Fruit fly (Drosophila melanogaster) ovary, adult (tissue): ENCODE measurements around the gene glec.

Experiments used
- CG17801 ChIP-seq: fragments of 200-800 bp; optimal IDR thresholded peaks from 2 replicates; lab custom pipeline; 2019; ENCODE audit warnings: missing biosample characterization, mild to moderate bottlenecking, missing genetic modification characterization, moderate library complexity; ENCODE audit not compliant: partially characterized antibody

glec gene

DNA sequence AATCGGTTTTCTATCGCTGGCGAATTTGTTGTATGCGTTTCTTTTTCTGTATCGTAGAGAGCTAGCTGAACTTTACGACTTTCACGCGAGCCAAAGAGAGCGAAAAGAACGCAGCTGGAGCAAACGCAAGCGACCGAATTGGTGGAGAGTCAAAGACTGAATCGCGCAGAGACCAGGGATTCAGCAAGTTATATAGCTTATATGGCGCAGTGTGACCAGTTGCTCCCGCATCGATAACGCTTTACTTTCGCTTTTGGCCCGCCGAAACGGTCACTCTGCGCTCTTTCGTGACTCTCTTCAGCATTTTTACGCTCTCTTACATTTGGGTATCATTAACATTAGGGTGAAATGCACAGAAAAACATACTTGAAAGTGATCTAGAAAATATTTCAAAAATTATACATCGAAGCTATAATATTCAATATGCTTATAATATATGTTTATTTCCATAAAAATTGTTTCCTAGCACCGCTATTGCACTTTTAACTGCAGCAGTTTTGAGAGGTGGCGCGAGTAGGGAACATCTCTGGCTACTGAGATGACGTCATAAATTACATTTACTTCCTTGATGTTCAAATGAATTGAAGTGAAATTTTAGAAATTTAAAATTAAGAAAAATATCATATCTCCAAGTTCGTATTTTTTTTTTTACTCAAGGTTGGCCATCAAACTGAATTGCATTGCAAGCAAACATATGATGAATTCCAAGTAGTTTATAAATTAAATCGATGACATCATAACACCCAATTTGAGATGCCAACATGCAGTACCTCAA, at the start of gene glec:
TSS of gene glec (minus strand) at position 169 of the 775 bp plus-strand sequence.
- peak; percentile 3 for TF ChIP-seq CG17801 (GFP tag; lab: Kevin White, UChicago)

DNA sequence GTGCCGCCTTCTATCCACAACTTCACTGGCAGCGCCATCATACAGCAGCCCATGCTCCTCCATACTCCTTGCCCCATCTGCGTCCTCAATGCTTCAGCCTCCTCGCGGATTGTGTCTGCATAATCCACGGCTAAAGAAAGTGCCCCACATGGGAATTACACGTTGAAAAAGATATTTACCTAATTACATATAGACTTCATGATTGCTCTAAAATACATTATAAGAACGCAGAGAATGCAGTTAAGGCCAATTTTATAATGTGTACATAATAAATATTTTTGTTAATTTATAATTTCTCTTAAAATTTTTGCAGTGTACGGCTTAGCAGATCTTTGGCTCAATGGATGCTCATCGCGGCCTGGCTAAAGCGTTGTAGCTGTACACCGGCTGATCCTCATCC, 49.5 kb upstream of the glec start:
- no peak for TF ChIP-seq CG17801 (GFP tag; lab: Kevin White, UChicago)

DNA sequence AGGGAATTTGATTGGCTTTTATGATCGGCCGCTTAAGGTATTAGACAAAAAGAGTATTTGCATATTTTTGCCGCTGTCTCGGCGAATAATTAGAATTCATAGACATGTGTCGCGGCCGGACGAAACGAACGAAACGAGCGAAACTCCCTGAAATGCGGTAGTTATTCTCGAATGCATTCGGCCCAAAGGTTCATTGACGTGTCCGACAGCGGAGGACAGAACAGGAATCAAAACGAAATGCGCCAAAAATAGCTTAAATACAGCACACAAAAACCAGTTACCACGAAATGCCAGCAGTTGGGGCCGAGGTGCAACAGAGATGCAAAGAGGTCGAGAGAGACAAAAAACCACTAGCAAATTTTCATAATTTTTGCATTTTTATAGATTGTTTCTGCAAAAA, 48.3 kb upstream of the glec start:
- TF ChIP-seq CG17801 (GFP tag; lab: Kevin White, UChicago): no peak

dm6 chr3R:21899170-21899575, 43.1 kb upstream of the glec start:
- no peak for TF ChIP-seq CG17801 (GFP tag; lab: Kevin White, UChicago)

DNA sequence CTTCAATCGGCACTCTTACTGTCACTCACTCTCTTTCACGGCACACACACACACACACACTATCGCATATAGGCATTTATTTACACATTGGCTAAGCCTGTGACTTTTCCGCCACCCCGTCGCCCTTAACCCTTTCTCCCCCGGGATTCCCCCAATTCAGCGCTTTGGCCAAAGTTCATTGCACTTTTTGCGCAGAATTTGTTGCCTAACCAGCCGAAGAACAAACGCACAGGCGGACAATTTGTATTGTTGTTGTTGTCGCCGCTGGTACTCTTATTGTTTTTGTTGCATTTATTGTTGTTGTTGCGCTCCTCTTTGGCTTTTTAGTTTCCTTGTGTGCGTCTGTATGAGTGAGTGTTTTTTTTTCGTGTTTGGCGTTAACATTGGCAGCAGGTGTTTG, 42.7 kb upstream of the glec start:
- no peak for TF ChIP-seq CG17801 (GFP tag; lab: Kevin White, UChicago)

DNA sequence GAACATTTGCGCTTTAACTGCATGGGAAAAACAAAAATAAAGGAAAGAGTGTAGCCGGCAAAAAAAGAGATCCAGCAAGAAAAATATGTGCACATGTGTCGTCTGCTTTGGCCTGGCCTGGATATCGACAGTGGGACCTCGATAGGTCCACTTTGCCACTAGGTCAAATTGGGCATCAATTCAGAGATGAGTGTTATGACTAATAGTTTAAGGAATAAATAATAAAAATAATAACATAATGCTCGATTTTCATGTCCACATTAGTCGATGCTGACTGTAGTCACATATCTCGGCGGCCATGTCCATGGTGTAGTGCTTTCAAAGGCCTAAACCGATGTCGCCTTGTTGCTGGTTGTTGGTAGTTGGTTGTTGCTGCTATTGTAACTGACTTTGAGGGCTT, 41.5 kb upstream of the glec start:
- TF ChIP-seq CG17801 (GFP tag; lab: Kevin White, UChicago): peak; percentile 49

DNA sequence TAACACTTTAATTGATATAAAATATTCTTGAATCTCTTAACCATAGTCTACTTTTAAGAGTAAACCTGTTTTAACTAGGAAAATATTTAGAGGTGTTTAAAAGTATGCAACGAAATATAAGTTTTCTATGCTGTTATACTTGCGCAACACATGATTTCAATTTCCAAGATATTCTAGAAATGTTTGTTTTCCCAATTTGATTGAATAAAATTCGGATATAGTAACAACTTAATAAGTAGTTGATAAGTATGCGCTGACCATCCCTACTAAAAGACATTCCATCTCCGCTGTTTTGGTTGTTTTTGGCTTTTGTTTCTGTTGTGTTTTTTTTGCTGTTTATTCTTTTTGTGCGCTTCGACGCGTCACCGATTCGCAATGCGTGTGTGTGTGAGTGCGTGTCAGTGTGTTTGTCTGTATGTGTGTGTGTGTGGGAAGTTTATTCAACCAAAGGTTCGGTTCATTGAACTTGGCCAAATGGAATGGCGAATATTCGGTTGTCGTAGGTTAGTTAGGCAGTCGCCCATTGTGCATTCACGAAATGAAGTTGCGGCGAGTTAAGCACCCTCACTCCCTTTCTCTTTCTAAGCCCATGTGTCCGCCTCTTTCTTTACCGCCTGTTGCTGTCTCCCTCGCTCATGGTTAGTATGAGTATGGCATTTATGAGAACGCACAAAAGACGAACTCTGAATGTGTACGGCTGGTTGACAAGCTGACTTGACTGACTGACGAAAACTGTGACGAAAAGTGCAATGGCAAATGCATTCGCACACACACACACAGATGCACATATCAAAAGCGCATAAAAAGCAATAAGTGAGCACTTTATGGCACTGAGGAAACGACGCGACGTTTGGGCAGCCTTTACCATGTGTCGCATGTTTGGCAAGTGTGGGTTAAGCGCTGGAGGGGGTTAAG, 40.2 kb upstream of the glec start:
- TF ChIP-seq CG17801 (GFP tag; lab: Kevin White, UChicago): no peak

- TF ChIP-seq CG17801 (GFP tag; lab: Kevin White, UChicago): no peak
Measured at dm6 chr3R:21893929-21894328, 37.9 kb upstream of the glec start.

dm6 chr3R:21892450-21892849, 36.4 kb upstream of the glec start:
- no peak for TF ChIP-seq CG17801 (GFP tag; lab: Kevin White, UChicago)

DNA sequence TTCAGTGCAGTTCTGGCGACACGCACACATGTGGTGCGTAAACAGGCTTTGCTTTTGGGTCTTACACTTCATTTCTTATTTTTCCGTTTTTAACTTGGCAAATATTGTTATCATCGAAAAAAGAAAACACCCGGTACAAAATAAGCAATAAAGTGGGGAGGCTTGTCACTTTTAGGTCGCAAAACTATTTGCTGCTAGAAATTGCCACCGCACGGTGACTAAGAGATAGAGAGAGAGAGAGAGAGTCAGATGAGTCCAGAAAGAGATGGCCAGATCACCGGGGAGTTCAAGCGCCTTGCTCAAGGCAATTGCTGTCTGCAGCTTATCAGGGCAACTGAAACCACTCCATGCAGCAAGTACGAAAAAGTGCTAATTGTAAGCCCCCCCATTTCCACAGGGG, 34.7 kb upstream of the glec start:
- TF ChIP-seq CG17801 (GFP tag; lab: Kevin White, UChicago): no peak

- TF ChIP-seq CG17801 (GFP tag; lab: Kevin White, UChicago): no peak
Measured at dm6 chr3R:21889945-21890344, 33.9 kb upstream of the glec start.

- no peak for TF ChIP-seq CG17801 (GFP tag; lab: Kevin White, UChicago)
Measured at dm6 chr3R:21888696-21889602, 32.9 kb upstream of the glec start, which contains the start of gene CG43844. Gene CG43844 (plus strand): TSS chr3R:21889539.

DNA sequence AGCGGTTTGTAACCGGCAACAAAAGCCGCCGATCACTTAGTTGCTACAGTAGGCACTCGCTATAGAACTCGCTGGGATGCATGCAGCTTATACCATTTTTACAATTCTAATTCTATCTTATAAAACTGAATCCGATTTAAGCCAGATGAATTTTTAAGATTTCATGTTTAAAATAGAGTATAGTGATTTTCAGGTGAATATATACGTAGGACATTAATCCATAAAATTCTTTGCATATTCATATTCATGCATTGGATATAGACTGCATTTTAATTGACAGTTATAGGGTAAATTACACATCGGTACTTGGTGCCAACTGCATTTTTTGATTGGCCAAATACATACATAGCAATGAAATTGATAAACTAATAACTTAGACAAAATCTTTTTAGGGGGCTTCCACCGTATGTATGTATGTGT, 31.5 kb upstream of the glec start:
- TF ChIP-seq CG17801 (GFP tag; lab: Kevin White, UChicago): no peak

- no peak for TF ChIP-seq CG17801 (GFP tag; lab: Kevin White, UChicago)
Measured at dm6 chr3R:21886861-21887587, 31.0 kb upstream of the glec start, which contains the start of the genes CG6678 and dnd. Gene CG6678 (plus strand): TSS chr3R:21887029. Gene dnd (minus strand): TSS chr3R:21887355.
